Fruit fly (Drosophila melanogaster) whole organism, prepupa: Measurements from ENCODE around the gene CG2209.

Experiments
- CG10669 ChIP-seq: fragments of 200-800 bp; sonication (Bioruptor generic); optimal IDR thresholded peaks from 3 replicates; lab custom pipeline; 2018; ENCODE audit warnings: missing biosample characterization, mild to moderate bottlenecking, missing genetic modification characterization, moderate library complexity
- CG1621 ChIP-seq: fragments of 200-800 bp; sonication (Bioruptor generic); optimal IDR thresholded peaks from 3 replicates; lab custom pipeline; 2018; ENCODE audit warnings: missing biosample characterization, mild to moderate bottlenecking, missing genetic modification characterization
- CG31627 ChIP-seq: fragments of 200-800 bp; sonication (Bioruptor generic); optimal IDR thresholded peaks from 3 replicates; lab custom pipeline; 2016; ENCODE audit warnings: missing biosample characterization, missing genetic modification characterization
- CG34406 ChIP-seq: fragments of 200-800 bp; sonication (Bioruptor generic); optimal IDR thresholded peaks from 3 replicates; lab custom pipeline; 2016; ENCODE audit warnings: missing biosample characterization, missing genetic modification characterization
- CG3919 ChIP-seq: fragments of 200-800 bp; sonication (Bioruptor generic); optimal IDR thresholded peaks from 3 replicates; lab custom pipeline; 2016; ENCODE audit warnings: missing biosample characterization, missing genetic modification characterization
- CG4318 ChIP-seq: fragments of 200-800 bp; sonication (Bioruptor generic); optimal IDR thresholded peaks from 3 replicates; lab custom pipeline; 2017; ENCODE audit warnings: missing biosample characterization, mild to moderate bottlenecking, missing genetic modification characterization
- CG6163 ChIP-seq: fragments of 200-800 bp; sonication (Bioruptor generic); IDR thresholded peaks from 3 replicates; pipeline ENCODE4 v1.3.6; 2022; ENCODE audit warnings: missing biosample characterization, missing genetic modification characterization
- CG6792 ChIP-seq: fragments of 200-800 bp; sonication (Bioruptor generic); optimal IDR thresholded peaks from 3 replicates; lab custom pipeline; 2016; ENCODE audit warnings: missing biosample characterization, missing genetic modification characterization
- CG6808 ChIP-seq: fragments of 200-800 bp; sonication (Bioruptor generic); optimal IDR thresholded peaks from 3 replicates; lab custom pipeline; 2017; ENCODE audit warnings: missing biosample characterization, missing genetic modification characterization, mild to moderate bottlenecking, moderate library complexity, missing genetic modification reagents
- CG6854 ChIP-seq: fragments of 200-800 bp; sonication (Bioruptor generic); optimal IDR thresholded peaks from 2 replicates; lab custom pipeline; 2017; ENCODE audit warnings: missing biosample characterization, mild to moderate bottlenecking, missing genetic modification characterization
- CG8119 ChIP-seq: fragments of 200-800 bp; sonication (Bioruptor generic); IDR thresholded peaks from 3 replicates; pipeline ENCODE4 v1.3.6; 2022; ENCODE audit warnings: missing biosample characterization, missing genetic modification characterization
- CG8632 ChIP-seq: fragments of 200-800 bp; sonication (Bioruptor generic); optimal IDR thresholded peaks from 3 replicates; lab custom pipeline; 2016; ENCODE audit warnings: missing biosample characterization, missing genetic modification characterization
- Eip75B ChIP-seq: fragments of 200-800 bp; sonication (Bioruptor generic); optimal IDR thresholded peaks from 3 replicates; lab custom pipeline; 2016; ENCODE audit warnings: missing biosample characterization, missing genetic modification characterization
- Eip78C ChIP-seq: fragments of 200-800 bp; sonication (Bioruptor generic); peaks from one replicate; lab custom pipeline; 2016; ENCODE audit warnings: missing biosample characterization, missing genetic modification characterization
- Eip93F ChIP-seq: fragments of 200-800 bp; sonication (Bioruptor generic); optimal IDR thresholded peaks from 2 replicates; lab custom pipeline; 2016; ENCODE audit warnings: missing biosample characterization, mild to moderate bottlenecking, missing genetic modification characterization
- Ets96B ChIP-seq: fragments of 200-800 bp; optimal IDR thresholded peaks from 2 replicates; lab custom pipeline; 2019; ENCODE audit warnings: missing biosample characterization, mild to moderate bottlenecking, missing genetic modification characterization, moderate library complexity
- Gug ChIP-seq: fragments of 200-800 bp; sonication (Bioruptor generic); IDR thresholded peaks from 2 replicates; pipeline ENCODE4 v1.3.6; 2022; ENCODE audit warnings: missing biosample characterization, missing genetic modification characterization
- Hr4 ChIP-seq: fragments of 200-800 bp; sonication (Bioruptor generic); optimal IDR thresholded peaks from 3 replicates; lab custom pipeline; 2016; ENCODE audit warnings: missing biosample characterization, missing genetic modification characterization
- Lpt ChIP-seq: fragments of 200-800 bp; sonication (Bioruptor generic); optimal IDR thresholded peaks from 3 replicates; lab custom pipeline; 2016; ENCODE audit warnings: missing biosample characterization, missing genetic modification characterization
- Met ChIP-seq: fragments of 200-800 bp; sonication (Bioruptor generic); optimal IDR thresholded peaks from 3 replicates; lab custom pipeline; 2016; ENCODE audit warnings: missing biosample characterization, missing genetic modification characterization
- OdsH ChIP-seq: fragments of 200-800 bp; sonication (Bioruptor generic); optimal IDR thresholded peaks from 3 replicates; lab custom pipeline; 2016; ENCODE audit warnings: missing biosample characterization, missing genetic modification characterization
- Sox102F ChIP-seq: fragments of 200-800 bp; sonication (Bioruptor generic); optimal IDR thresholded peaks from 2 replicates; lab custom pipeline; 2016; ENCODE audit warnings: missing biosample characterization, mild to moderate bottlenecking, missing genetic modification characterization
- achi ChIP-seq: fragments of 200-800 bp; sonication (Bioruptor generic); optimal IDR thresholded peaks from 3 replicates; lab custom pipeline; 2016; ENCODE audit warnings: missing biosample characterization, missing genetic modification characterization
- acj6 ChIP-seq: fragments of 200-800 bp; sonication (Bioruptor generic); optimal IDR thresholded peaks from 3 replicates; lab custom pipeline; 2016; ENCODE audit warnings: missing biosample characterization, missing genetic modification characterization
- cyc ChIP-seq: fragments of 200-800 bp; sonication (Bioruptor generic); optimal IDR thresholded peaks from 3 replicates; lab custom pipeline; 2016; ENCODE audit warnings: missing biosample characterization, missing genetic modification characterization
- dsx ChIP-seq: fragments of 200-800 bp; optimal IDR thresholded peaks from 3 replicates; lab custom pipeline; 2019; ENCODE audit warnings: missing biosample characterization, mild to moderate bottlenecking, missing genetic modification characterization, moderate library complexity; ENCODE audit not compliant: poor library complexity, severe bottlenecking
- eg ChIP-seq: fragments of 200-800 bp; sonication (Bioruptor generic); IDR thresholded peaks from 3 replicates; pipeline ENCODE4 v1.3.6; 2022; ENCODE audit warnings: missing biosample characterization, missing genetic modification characterization
- fd59A ChIP-seq: fragments of 200-800 bp; sonication (Bioruptor generic); optimal IDR thresholded peaks from 2 replicates; lab custom pipeline; 2017; ENCODE audit warnings: missing biosample characterization, mild to moderate bottlenecking, missing genetic modification characterization, missing genetic modification reagents
- fd85E ChIP-seq: fragments of 200-800 bp; sonication (Bioruptor generic); optimal IDR thresholded peaks from 3 replicates; lab custom pipeline; 2016; ENCODE audit warnings: missing biosample characterization, missing genetic modification characterization
- net ChIP-seq: fragments of 200-800 bp; sonication (Bioruptor generic); optimal IDR thresholded peaks from 3 replicates; lab custom pipeline; 2016; ENCODE audit warnings: missing biosample characterization, missing genetic modification characterization
- pdm3 ChIP-seq: fragments of 200-800 bp; sonication (Bioruptor generic); optimal IDR thresholded peaks from 3 replicates; lab custom pipeline; 2016; ENCODE audit warnings: missing biosample characterization, missing genetic modification characterization
- salr ChIP-seq, 2 experiments: fragments of 200-800 bp; sonication (Bioruptor generic); optimal IDR thresholded peaks; 3 replicates each; lab custom pipeline; 2016 to 2018; ENCODE audit warnings: missing biosample characterization in 2 of 2, missing genetic modification characterization in 2 of 2, mild to moderate bottlenecking in 1 of 2
- spab ChIP-seq: fragments of 200-800 bp; sonication (Bioruptor generic); optimal IDR thresholded peaks from 2 replicates; lab custom pipeline; 2017; ENCODE audit warnings: missing biosample characterization, mild to moderate bottlenecking, missing genetic modification characterization, missing genetic modification reagents
- svp ChIP-seq: fragments of 200-800 bp; sonication (Bioruptor generic); peaks from one replicate; lab custom pipeline; 2016; ENCODE audit warnings: missing biosample characterization, missing genetic modification characterization
- vri ChIP-seq: fragments of 200-800 bp; sonication (Bioruptor generic); optimal IDR thresholded peaks from 3 replicates; lab custom pipeline; 2016; ENCODE audit warnings: missing biosample characterization, mild to moderate bottlenecking, missing genetic modification characterization

The CG2209 gene

DNA sequence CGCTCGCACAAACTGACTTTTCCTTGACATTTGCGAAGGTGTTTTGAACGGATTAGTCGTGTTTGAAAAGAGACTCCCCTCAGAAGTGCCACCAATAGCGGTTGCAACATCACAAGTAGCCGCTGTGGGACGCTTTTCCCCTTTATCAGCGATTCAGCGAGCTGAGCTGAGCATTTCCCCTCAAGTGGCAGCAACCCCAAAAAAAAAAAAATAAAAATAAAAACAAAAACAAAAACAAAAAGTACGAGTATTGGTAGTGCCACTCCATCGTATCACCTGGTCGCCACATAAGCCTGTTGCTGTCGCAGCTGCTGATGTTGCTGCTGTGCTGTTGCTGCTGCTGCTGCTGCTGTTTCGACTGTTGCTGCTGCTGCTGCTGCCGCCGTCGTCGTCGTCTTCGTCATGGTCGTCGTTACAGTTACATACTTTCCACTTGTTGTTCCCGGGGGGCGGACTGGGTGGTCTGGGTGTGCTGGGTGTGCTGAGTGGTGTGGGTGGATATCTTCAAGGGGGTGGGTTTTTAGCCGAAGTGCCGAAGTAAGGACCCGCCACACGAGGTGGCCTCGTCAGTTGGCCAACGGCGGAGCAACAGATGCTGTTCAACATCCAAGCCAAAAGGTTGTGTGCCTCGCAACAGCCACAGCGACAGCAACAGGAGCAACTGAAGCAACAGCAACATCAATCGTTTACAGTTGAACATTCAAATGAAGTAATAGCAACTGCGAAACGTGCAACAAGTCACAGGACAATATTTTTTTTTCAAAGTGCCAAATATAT lies 33.8 kb upstream of the CG2209 start, which contains the start of gene rsh:
TSS of gene rsh (plus strand) at position 591 of the 777 bp plus-strand sequence.
- TF ChIP-seq CG8119 (GFP tag; lab: Robert Waterston, UW), result 0 out of 3 replicates have a peak, but pooled peaks have one; percentile 25
- no peak for TF ChIP-seq Eip93F (GFP tag; lab: Kevin White, UChicago)
- no peak for TF ChIP-seq CG6808 (GFP tag; lab: Kevin White, UChicago)
- TF ChIP-seq CG6163, result peak; percentile 43; the same call in 1 of the 3 replicates
- peak; percentile 35; the same call in 1 of the 3 replicates for TF ChIP-seq eg (GFP tag; lab: Robert Waterston, UW)
- no peak for TF ChIP-seq Eip75B (GFP tag; lab: Kevin White, UChicago)
- TF ChIP-seq, all 60 proteins: peak for 3

DNA sequence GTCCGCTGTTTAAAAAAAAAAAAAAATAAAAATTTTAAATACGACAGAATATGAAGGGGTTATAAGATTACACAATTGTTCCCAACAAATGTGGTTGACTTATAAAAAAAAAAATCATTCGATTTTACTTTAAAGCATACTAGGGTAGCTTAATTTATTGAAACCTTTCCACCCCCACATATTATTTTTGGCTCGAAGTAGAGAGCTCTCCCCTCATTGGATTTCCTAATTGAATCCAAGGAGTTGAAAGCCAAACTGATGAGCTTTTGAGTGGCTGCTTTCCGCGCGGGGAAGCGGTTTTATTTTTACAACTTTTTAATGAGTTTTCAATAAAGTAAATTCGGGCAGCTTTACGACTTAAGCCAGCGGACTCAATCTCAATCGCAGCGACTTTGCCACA lies 17.2 kb upstream of the CG2209 start, which contains the start of gene CG15719:
TSS of gene CG15719 (minus strand) at position 101 of the 400 bp plus-strand sequence.
- no peak for TF ChIP-seq OdsH (GFP tag; lab: Kevin White, UChicago)
- TF ChIP-seq net, result no peak

dm6 chrX:13012289-13012688 lies 9.7 kb upstream of the CG2209 start:
- TF ChIP-seq CG6854 (no peak), spab (GFP tag; lab: Kevin White, UChicago) (no peak), cyc (GFP tag; lab: Kevin White, UChicago) (no peak), CG4318 (GFP tag; lab: Kevin White, UChicago) (no peak), Met (no peak), CG10669 (no peak), Eip93F (GFP tag; lab: Kevin White, UChicago) (no peak), CG3919 (GFP tag; lab: Kevin White, UChicago) (no peak), OdsH (GFP tag; lab: Kevin White, UChicago) (no peak), Gug (GFP tag; lab: Robert Waterston, UW) (no peak), dsx (GFP tag; lab: Kevin White, UChicago) (no peak)
- TF ChIP-seq, all 60 proteins: peak for 0

dm6 chrX:13023777-13024176 lies 1.8 kb downstream of the CG2209 start:
- TF ChIP-seq cyc (GFP tag; lab: Kevin White, UChicago) (no peak), Eip78C (GFP tag; lab: Kevin White, UChicago) (peak; percentile 69), CG31627 (GFP tag; lab: Kevin White, UChicago) (no peak), CG6854 (no peak), Sox102F (GFP tag; lab: Kevin White, UChicago) (no peak), fd85E (GFP tag; lab: Kevin White, UChicago) (no peak), CG8632 (no peak), fd59A (no peak)

dm6 chrX:13055228-13055627 lies 33.2 kb downstream of the CG2209 start, which contains the start of gene CG12715:
Gene CG12715, minus strand, starts transcription at chrX:13055328.
- no peak for TF ChIP-seq Eip78C (GFP tag; lab: Kevin White, UChicago)
- no peak for TF ChIP-seq CG6792 (GFP tag; lab: Kevin White, UChicago)
- TF ChIP-seq svp (GFP tag; lab: Kevin White, UChicago), result no peak
- TF ChIP-seq Ets96B (tag; lab: Kevin White, UChicago), result no peak
- TF ChIP-seq salr (GFP tag; optimal IDR thresholded peaks at IDR 0.05; lab: Kevin White, UChicago), result no peak
- TF ChIP-seq CG1621 (tag; lab: Kevin White, UChicago), result no peak
- no peak for TF ChIP-seq achi (GFP tag; lab: Kevin White, UChicago)
- TF ChIP-seq CG31627 (GFP tag; lab: Kevin White, UChicago), result no peak
- TF ChIP-seq CG34406 (GFP tag; lab: Kevin White, UChicago), result no peak
- no peak for TF ChIP-seq eg (GFP tag; lab: Robert Waterston, UW)
- no peak for TF ChIP-seq Hr4
- no peak for TF ChIP-seq vri (GFP tag; lab: Kevin White, UChicago)
- TF ChIP-seq pdm3 (GFP tag; lab: Kevin White, UChicago), result no peak
- no peak for TF ChIP-seq acj6 (GFP tag; lab: Kevin White, UChicago)
- no peak for TF ChIP-seq Lpt (GFP tag; lab: Kevin White, UChicago)
